Fruit fly (Drosophila melanogaster): ENCODE results near the gene eyg.

DNA sequence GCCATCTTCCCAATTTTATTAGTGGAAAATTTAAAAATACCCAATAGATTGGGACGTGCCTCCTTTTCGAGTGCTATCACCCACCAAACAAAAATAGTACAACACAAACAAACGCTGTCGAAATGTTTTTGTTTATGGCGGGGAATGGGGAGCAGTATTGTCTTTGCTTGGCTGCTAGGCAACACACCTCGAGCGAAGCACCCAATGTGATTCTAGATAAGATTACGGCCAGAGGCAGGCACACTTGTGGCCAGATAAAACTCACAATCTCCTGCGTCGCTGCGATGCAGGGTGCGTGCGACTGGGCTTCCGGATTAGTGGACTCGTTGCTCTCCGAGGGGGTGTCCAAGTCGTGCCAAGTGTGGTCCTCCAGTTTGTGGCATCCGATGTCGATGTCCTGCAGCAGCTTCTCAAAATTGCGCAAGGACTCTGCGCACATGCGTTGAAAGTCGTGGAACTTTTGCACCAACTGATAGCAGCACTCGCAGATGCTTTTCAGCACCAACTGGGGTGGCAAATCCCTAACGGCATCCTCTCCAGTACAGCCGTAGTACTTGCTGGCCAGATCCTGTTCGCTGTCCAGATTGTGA is 39.2 kb upstream of the eyg start:
- TF ChIP-seq Sin3A (optimal IDR thresholded peaks at IDR 0.05) (no peak), Myc (optimal IDR thresholded peaks at IDR 0.05) (no peak)

Data from Kc167 (cell line).